Worm (Caenorhabditis elegans): Measurements from ENCODE around the gene phf-33.

phf-33 gene

ce11 chrX:13227778-13228177 is 51.0 kb downstream of the phf-33 start:
- no peak for TF ChIP-seq egrh-3 (GFP tag; IDR thresholded peaks at IDR 0.05)

- no peak for TF ChIP-seq attf-6 (GFP tag; IDR thresholded peaks at IDR 0.05)
- no peak for TF ChIP-seq bed-2 (GFP tag; IDR thresholded peaks at IDR 0.05)
- TF ChIP-seq Y53F4B.3 (GFP tag; IDR thresholded peaks at IDR 0.05), result no peak
- TF ChIP-seq egl-18 (GFP tag; IDR thresholded peaks at IDR 0.05), result no peak
- TF ChIP-seq mxl-1 (tag; optimal IDR thresholded peaks at IDR 0.05), result no peak
- TF ChIP-seq sptf-2 (GFP tag; optimal IDR thresholded peaks at IDR 0.05), result no peak
- TF ChIP-seq lir-1 (GFP tag; conservative IDR thresholded peaks at IDR 0.05), result no peak
- no peak for TF ChIP-seq egrh-3 (GFP tag; IDR thresholded peaks at IDR 0.05)
Observed at ce11 chrX:13226614-13227096, 52.1 kb downstream of the phf-33 start, which contains the start of gene skr-21. Gene skr-21 (minus strand): TSS chrX:13226664.
